Worm (Caenorhabditis elegans) whole organism, L2 larva: ENCODE results near the gene R04E5.7.
A peak's percentile ranks its signal among the peaks of the same experiment; 100 is the strongest.

Experiments used
- ceh-82 ChIP-seq: fragments of 150-350 bp; optimal IDR thresholded peaks from 2 replicates; lab custom pipeline; 2014; ENCODE audit warnings: missing biosample characterization, missing genetic modification characterization
- elt-1 ChIP-seq: fragments of 150-350 bp; optimal IDR thresholded peaks from 2 replicates; lab custom pipeline; 2014; ENCODE audit warnings: missing biosample characterization, missing genetic modification characterization
- lin-13 ChIP-seq: fragments of 150-350 bp; optimal IDR thresholded peaks from 2 replicates; lab custom pipeline; 2014; ENCODE audit warnings: missing biosample characterization, missing genetic modification reagents, missing genetic modification characterization
- mab-5 ChIP-seq: fragments of 150-350 bp; optimal IDR thresholded peaks from 2 replicates; lab custom pipeline; 2014; ENCODE audit warnings: missing biosample characterization, missing genetic modification characterization
- nhr-11 ChIP-seq: fragments of 150-350 bp; optimal IDR thresholded peaks from 2 replicates; lab custom pipeline; 2014; ENCODE audit warnings: missing biosample characterization, missing genetic modification characterization
- nhr-12 ChIP-seq: fragments of 150-350 bp; optimal IDR thresholded peaks from 2 replicates; lab custom pipeline; 2014; ENCODE audit warnings: missing biosample characterization, missing genetic modification characterization
- nhr-129 ChIP-seq: fragments of 150-350 bp; optimal IDR thresholded peaks from 2 replicates; lab custom pipeline; 2014; ENCODE audit warnings: missing biosample characterization, missing genetic modification characterization
- nhr-237 ChIP-seq: fragments of 150-350 bp; optimal IDR thresholded peaks from 2 replicates; lab custom pipeline; 2014; ENCODE audit warnings: missing biosample characterization, missing genetic modification characterization
- nhr-25 ChIP-seq: fragments of 150-350 bp; sonication (generic microtip); optimal IDR thresholded peaks from 3 replicates; lab custom pipeline; 2014; ENCODE audit warnings: missing biosample characterization, missing genetic modification characterization
- nhr-77 ChIP-seq: fragments of 150-350 bp; optimal IDR thresholded peaks from 2 replicates; lab custom pipeline; 2014; ENCODE audit warnings: missing biosample characterization, missing genetic modification characterization

DNA sequence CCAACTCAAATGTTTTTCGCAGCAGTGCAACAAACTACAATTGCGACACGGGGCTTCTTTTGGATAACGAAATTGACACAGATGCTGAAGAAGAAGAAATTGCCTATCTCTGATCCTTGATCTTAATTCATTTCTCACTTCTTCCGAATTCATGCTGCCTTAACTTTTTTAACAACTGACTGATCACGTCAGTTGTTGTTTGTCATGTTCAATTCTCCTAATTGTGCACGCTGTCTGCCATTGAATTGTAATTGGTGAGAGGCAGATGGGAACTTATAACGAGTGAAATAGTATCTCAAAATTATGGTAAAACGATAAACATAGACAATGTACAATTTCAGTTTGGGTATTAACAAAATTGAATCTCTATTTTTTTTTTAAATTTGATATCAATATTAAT, 10.4 kb downstream of the R04E5.7 start:
- TF ChIP-seq nhr-129 (tag; lab: Kevin White, UChicago), result peak; percentile 50
- TF ChIP-seq nhr-25 (tag; lab: Kevin White, UChicago), result no peak
- TF ChIP-seq lin-13 (GFP tag; lab: Kevin White, UChicago), result no peak
- TF ChIP-seq ceh-82 (tag; lab: Kevin White, UChicago), result no peak
- no peak for TF ChIP-seq nhr-11 (tag; lab: Kevin White, UChicago)
- TF ChIP-seq mab-5 (tag; lab: Kevin White, UChicago), result no peak
- TF ChIP-seq nhr-77, result no peak
- no peak for TF ChIP-seq elt-1 (tag; lab: Kevin White, UChicago)
- no peak for TF ChIP-seq nhr-12 (tag; lab: Kevin White, UChicago)
- TF ChIP-seq nhr-237 (tag; lab: Kevin White, UChicago), result no peak
